Fruit fly (Drosophila melanogaster): ENCODE data around the gene CG42594.

DNA sequence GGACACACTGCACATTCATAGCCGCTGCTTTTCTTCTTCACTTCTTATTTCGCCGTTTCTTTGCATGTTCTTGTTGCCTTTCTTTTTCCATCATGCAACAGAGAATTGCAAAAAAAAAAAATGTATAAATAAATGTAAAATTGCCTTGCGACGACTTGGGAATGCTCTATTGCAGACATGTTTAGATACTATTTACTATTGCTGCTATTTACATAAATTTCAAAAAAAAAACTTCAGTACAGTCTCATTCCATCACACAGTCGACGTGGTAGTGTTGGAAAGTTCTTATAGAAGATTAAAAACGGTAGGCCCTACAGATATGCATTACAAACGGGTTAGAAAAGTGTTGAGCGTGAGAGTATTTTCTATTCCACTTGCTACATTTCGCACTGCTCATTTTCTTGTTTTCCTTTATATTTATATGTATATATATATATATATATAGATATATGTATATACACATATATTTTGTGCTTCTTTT lies 71.2 kb downstream of the CG42594 start:
- peak; percentile 80 for TF ChIP-seq spab (GFP tag; optimal IDR thresholded peaks at IDR 0.05)
- TF ChIP-seq CG31627 (GFP tag; optimal IDR thresholded peaks at IDR 0.05), result peak; percentile 66
- TF ChIP-seq esn (GFP tag; optimal IDR thresholded peaks at IDR 0.05), result peak; percentile 80

Measured in whole organism, prepupa.